Fruit fly (Drosophila melanogaster): ENCODE data around the gene comm.

The comm gene

DNA sequence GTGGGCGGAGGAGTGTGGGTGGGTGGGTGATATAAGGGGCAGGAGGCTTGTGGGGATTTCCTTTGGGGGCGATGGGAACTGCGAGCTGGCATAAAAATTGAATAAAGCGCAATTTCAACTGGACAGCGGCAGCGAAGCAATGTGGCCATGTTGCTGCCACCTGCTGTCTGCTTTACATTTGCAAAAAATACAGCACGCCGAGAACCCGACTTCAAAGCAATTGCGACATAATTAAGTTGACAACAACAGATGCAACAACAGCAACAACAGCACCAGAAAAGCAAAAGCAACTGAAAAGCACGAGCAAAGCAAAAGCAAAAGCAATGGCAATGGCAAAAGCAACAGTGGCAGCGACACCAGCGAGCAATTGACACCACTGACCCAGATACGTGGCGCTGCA lies 20.1 kb downstream of the comm start:
- TF ChIP-seq OdsH (GFP tag; optimal IDR thresholded peaks at IDR 0.05) (no peak), CG6163 (GFP tag; IDR thresholded peaks at IDR 0.05) (no peak), achi (GFP tag; optimal IDR thresholded peaks at IDR 0.05) (no peak), CG15336 (GFP tag; IDR thresholded peaks at IDR 0.05) (no peak), Hr4 (GFP tag; optimal IDR thresholded peaks at IDR 0.05) (no peak), svp (GFP tag) (no peak), CG11294 (GFP tag; IDR thresholded peaks at IDR 0.05) (no peak), Hr39 (GFP tag; optimal IDR thresholded peaks at IDR 0.05) (no peak), spab (GFP tag; optimal IDR thresholded peaks at IDR 0.05) (no peak), salr (GFP tag; optimal IDR thresholded peaks at IDR 0.05) (no peak), topi (GFP tag; optimal IDR thresholded peaks at IDR 0.05) (no peak), CG8119 (GFP tag; IDR thresholded peaks at IDR 0.05) (no peak), fkh (GFP tag; optimal IDR thresholded peaks at IDR 0.05) (no peak)

dm6 chr3L:15706199-15706598 lies 22.0 kb downstream of the comm start:
- TF ChIP-seq CG3032 (tag; optimal IDR thresholded peaks at IDR 0.05) (no peak), net (GFP tag; optimal IDR thresholded peaks at IDR 0.05) (no peak), esn (GFP tag; optimal IDR thresholded peaks at IDR 0.05) (no peak), Met (GFP tag; optimal IDR thresholded peaks at IDR 0.05) (no peak), fkh (GFP tag; optimal IDR thresholded peaks at IDR 0.05) (peak; percentile 70), CG10631 (GFP tag; optimal IDR thresholded peaks at IDR 0.05) (no peak)

dm6 chr3L:15704250-15704985 lies 23.8 kb downstream of the comm start:
- TF ChIP-seq Smox (GFP tag; optimal IDR thresholded peaks at IDR 0.05) (peak; percentile 34), Eip75B (GFP tag; optimal IDR thresholded peaks at IDR 0.05) (peak; percentile 10), fd59A (GFP tag; optimal IDR thresholded peaks at IDR 0.05) (peak; percentile 47), CG32006 (GFP tag; optimal IDR thresholded peaks at IDR 0.05) (peak; percentile 77), CG6854 (GFP tag; optimal IDR thresholded peaks at IDR 0.05) (no peak), Gug (GFP tag; IDR thresholded peaks at IDR 0.05) (peak; percentile 33), Blimp-1 (GFP tag; optimal IDR thresholded peaks at IDR 0.05) (no peak), svp (GFP tag) (peak; percentile 68), CG1621 (tag; optimal IDR thresholded peaks at IDR 0.05) (no peak), spab (GFP tag; optimal IDR thresholded peaks at IDR 0.05) (peak; percentile 50), pdm3 (GFP tag; optimal IDR thresholded peaks at IDR 0.05) (peak; percentile 62), OdsH (GFP tag; optimal IDR thresholded peaks at IDR 0.05) (peak; percentile 64), lz (GFP tag; optimal IDR thresholded peaks at IDR 0.05) (no peak), Hr4 (GFP tag; optimal IDR thresholded peaks at IDR 0.05) (peak; percentile 55), net (GFP tag; optimal IDR thresholded peaks at IDR 0.05) (peak; percentile 34), salr (GFP tag; optimal IDR thresholded peaks at IDR 0.05) (peak in 1 of 2 experiments; percentile 64), ss (GFP tag; optimal IDR thresholded peaks at IDR 0.05) (peak in 1 of 2 experiments; percentile 30), Hr38 (GFP tag; optimal IDR thresholded peaks at IDR 0.05) (no peak), Sox102F (GFP tag; optimal IDR thresholded peaks at IDR 0.05) (no peak), Eip93F (GFP tag; optimal IDR thresholded peaks at IDR 0.05) (no peak), CG8632 (GFP tag; optimal IDR thresholded peaks at IDR 0.05) (peak; percentile 48), vri (GFP tag; optimal IDR thresholded peaks at IDR 0.05) (peak; percentile 20), acj6 (GFP tag; optimal IDR thresholded peaks at IDR 0.05) (peak; percentile 61), Eip78C (GFP tag) (peak; percentile 81), topi (GFP tag; optimal IDR thresholded peaks at IDR 0.05) (peak; percentile 9), Ets96B (tag; optimal IDR thresholded peaks at IDR 0.05) (peak; percentile 66), CG11902 (GFP tag; optimal IDR thresholded peaks at IDR 0.05) (no peak), fkh (GFP tag; optimal IDR thresholded peaks at IDR 0.05) (peak; percentile 66), CG34406 (GFP tag; optimal IDR thresholded peaks at IDR 0.05) (peak; percentile 38), eg (GFP tag; IDR thresholded peaks at IDR 0.05) (no peak), dac (GFP tag; optimal IDR thresholded peaks at IDR 0.05) (no peak), CG16779 (tag; optimal IDR thresholded peaks at IDR 0.05) (no peak), fd85E (GFP tag; optimal IDR thresholded peaks at IDR 0.05) (no peak), CG8319 (GFP tag; optimal IDR thresholded peaks at IDR 0.05) (no peak), CG8119 (GFP tag; IDR thresholded peaks at IDR 0.05) (peak; percentile 63; the same call in 2 of the 3 replicates), CG7368 (GFP tag; optimal IDR thresholded peaks at IDR 0.05) (no peak), esn (GFP tag; optimal IDR thresholded peaks at IDR 0.05) (peak; percentile 32), Lpt (GFP tag; optimal IDR thresholded peaks at IDR 0.05) (peak; percentile 59), CG9139 (GFP tag; optimal IDR thresholded peaks at IDR 0.05) (no peak)
